Fruit fly (Drosophila melanogaster) whole organism, adult: ENCODE measurements around the gene CG10550.
A peak's percentile ranks its signal among the peaks of the same experiment; 100 is the strongest.

ENCODE experiments used
- CG5204 ChIP-seq: fragments of 200-800 bp; sonication (Bioruptor generic); optimal IDR thresholded peaks from 2 replicates; lab custom pipeline; 2016; ENCODE audit warnings: missing biosample characterization, missing genetic modification characterization
- CG7101 ChIP-seq: fragments of 200-800 bp; sonication (Bioruptor generic); optimal IDR thresholded peaks from 2 replicates; lab custom pipeline; 2018; ENCODE audit warnings: missing biosample characterization, mild to moderate bottlenecking, missing genetic modification characterization, moderate library complexity
- Clk ChIP-seq: fragments of 200-800 bp; sonication (Bioruptor generic); optimal IDR thresholded peaks from 2 replicates; lab custom pipeline; 2017; ENCODE audit warnings: missing biosample characterization, missing genetic modification characterization
- Mnt ChIP-seq: fragments of 200-800 bp; sonication (Bioruptor generic); optimal IDR thresholded peaks from 2 replicates; lab custom pipeline; 2016; ENCODE audit warnings: missing biosample characterization, mild to moderate bottlenecking, missing genetic modification characterization
- cnc ChIP-seq, 2 experiments: fragments of >200 bp; optimal IDR thresholded peaks; 2 replicates each; lab custom pipeline; 2017
- ovo ChIP-seq: fragments of 200-800 bp; sonication (Bioruptor generic); optimal IDR thresholded peaks from 2 replicates; lab custom pipeline; 2016; ENCODE audit warnings: missing biosample characterization, missing genetic modification characterization
- pad ChIP-seq: fragments of 200-800 bp; sonication (Bioruptor generic); optimal IDR thresholded peaks from 3 replicates; lab custom pipeline; 2017; ENCODE audit warnings: missing biosample characterization, missing genetic modification characterization, mild to moderate bottlenecking, moderate library complexity, missing genetic modification reagents
- toe ChIP-seq: fragments of 200-800 bp; sonication (Bioruptor generic); optimal IDR thresholded peaks from 2 replicates; lab custom pipeline; 2016; ENCODE audit warnings: missing biosample characterization, missing genetic modification characterization

DNA sequence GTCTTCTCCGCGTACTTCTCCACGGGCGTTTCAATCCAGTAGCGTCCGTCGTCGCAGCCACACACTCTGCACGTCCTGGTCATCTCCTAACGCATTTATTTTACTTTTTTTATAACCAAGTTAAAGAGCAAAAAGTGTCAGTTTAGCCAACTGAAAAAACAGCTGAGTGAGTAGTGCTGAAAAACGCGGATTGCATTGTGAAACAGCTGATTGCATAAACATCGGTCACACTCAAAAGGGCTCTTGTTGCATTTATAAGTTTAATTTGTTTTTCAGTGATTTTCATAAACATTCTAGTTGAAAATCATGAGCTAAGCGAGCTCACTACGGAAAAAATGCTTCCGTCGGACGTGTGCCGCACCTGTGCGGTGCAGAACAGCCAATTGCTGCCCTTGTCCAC, 26.9 kb upstream of the CG10550 start, which contains the start of the genes CG10669 and CG11902:
- no peak for TF ChIP-seq toe
- TF ChIP-seq Clk (GFP tag; lab: Kevin White, UChicago): no peak
- TF ChIP-seq ovo (GFP tag; lab: Kevin White, UChicago): no peak
- TF ChIP-seq Mnt (GFP tag; lab: Kevin White, UChicago): peak; percentile 12
- no peak for TF ChIP-seq CG5204 (GFP tag; lab: Kevin White, UChicago)
- TF ChIP-seq CG7101 (tag; lab: Kevin White, UChicago): no peak
- no peak for TF ChIP-seq cnc (optimal IDR thresholded peaks at IDR 0.05; lab: Kevin White, UChicago)
- TF ChIP-seq pad (GFP tag; lab: Kevin White, UChicago): no peak
